Worm (Caenorhabditis elegans) whole organism, L3 larva: ENCODE measurements around the gene clec-9.

ENCODE experiments used
- ceh-16 ChIP-seq: sonication (generic microtip); optimal IDR thresholded peaks from 2 replicates; lab custom pipeline; 2017; ENCODE audit warnings: missing biosample characterization, missing genetic modification characterization
- ceh-28 ChIP-seq: fragments of 150-350 bp; optimal IDR thresholded peaks from 2 replicates; lab custom pipeline; 2014; ENCODE audit warnings: missing biosample characterization, missing genetic modification reagents, missing genetic modification characterization
- ceh-82 ChIP-seq: fragments of 150-350 bp; optimal IDR thresholded peaks from 2 replicates; lab custom pipeline; 2014; ENCODE audit warnings: missing biosample characterization, missing genetic modification characterization
- egl-27 ChIP-seq: sonication (generic microtip); optimal IDR thresholded peaks from 4 replicates; lab custom pipeline; 2017; ENCODE audit warnings: missing biosample characterization, missing genetic modification reagents, missing genetic modification characterization
- hmg-11 ChIP-seq: sonication (generic microtip); optimal IDR thresholded peaks from 2 replicates; lab custom pipeline; 2016; ENCODE audit warnings: missing genetic modification characterization, missing compliant biosample characterization
- mdl-1 ChIP-seq: fragments of 150-350 bp; optimal IDR thresholded peaks from 2 replicates; lab custom pipeline; 2014; ENCODE audit warnings: missing biosample characterization, missing genetic modification characterization
- nhr-67 ChIP-seq: fragments of 150-350 bp; optimal IDR thresholded peaks from 2 replicates; lab custom pipeline; 2014; ENCODE audit warnings: missing biosample characterization, missing genetic modification characterization
- unc-39 ChIP-seq: sonication (generic microtip); optimal IDR thresholded peaks from 4 replicates; lab custom pipeline; 2017; ENCODE audit warnings: missing biosample characterization, missing genetic modification characterization

ce11 chrV:16725955-16726354 lies 19.5 kb upstream of the clec-9 start:
- TF ChIP-seq egl-27 (no peak), hmg-11 (tag; lab: Kevin White, UChicago) (no peak), unc-39 (tag; lab: Kevin White, UChicago) (no peak), nhr-67 (tag; lab: Kevin White, UChicago) (no peak), mdl-1 (no peak), ceh-82 (no peak), ceh-28 (tag; lab: Kevin White, UChicago) (no peak), ceh-16 (tag; lab: Kevin White, UChicago) (no peak)
